Fruit fly (Drosophila melanogaster) Kc167 (cell line): Measurements from ENCODE around the gene Exn.

Source experiments
- Myc ChIP-seq: fragments of >200 bp; optimal IDR thresholded peaks from 2 replicates; lab custom pipeline; 2017; ENCODE audit warnings: missing external identifiers
- h ChIP-seq: fragments of >200 bp; optimal IDR thresholded peaks from 3 replicates; lab custom pipeline; 2018; ENCODE audit warnings: missing external identifiers

DNA sequence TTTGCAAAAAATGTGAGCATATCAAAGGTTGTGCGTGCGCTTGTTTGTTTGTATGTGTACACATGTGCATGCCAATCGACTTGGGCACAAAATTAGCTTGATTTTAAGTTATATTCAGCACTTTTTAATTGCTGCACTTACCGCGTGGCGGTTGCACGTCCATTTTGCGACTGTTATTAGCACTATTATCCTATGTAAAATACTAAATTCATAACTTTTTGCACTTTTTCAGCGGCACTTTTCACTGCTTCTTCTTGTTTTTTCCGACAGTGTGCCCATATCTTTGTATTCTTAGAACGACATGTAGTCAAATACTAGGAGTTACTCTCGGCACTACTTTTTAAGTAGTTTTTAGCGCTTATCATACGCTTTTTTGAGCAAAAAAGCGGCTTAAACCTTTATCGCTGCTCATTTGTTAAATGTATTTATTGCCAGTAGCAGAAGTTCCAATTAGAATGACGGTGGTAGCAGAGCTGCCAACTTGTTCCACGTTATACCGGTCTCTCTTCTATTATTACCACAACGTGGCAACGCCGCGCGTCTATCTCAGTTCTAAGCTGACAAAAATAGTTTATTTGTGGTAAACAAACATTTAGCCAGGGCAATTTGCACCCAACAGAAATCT is 72.6 kb downstream of the Exn start, which contains the start of the genes scaf6 and Papst2:
- TF ChIP-seq Myc (lab: Kevin White, UChicago) (no peak), h (no peak)
